Worm (Caenorhabditis elegans): ENCODE results near the gene dhcr-24.

DNA sequence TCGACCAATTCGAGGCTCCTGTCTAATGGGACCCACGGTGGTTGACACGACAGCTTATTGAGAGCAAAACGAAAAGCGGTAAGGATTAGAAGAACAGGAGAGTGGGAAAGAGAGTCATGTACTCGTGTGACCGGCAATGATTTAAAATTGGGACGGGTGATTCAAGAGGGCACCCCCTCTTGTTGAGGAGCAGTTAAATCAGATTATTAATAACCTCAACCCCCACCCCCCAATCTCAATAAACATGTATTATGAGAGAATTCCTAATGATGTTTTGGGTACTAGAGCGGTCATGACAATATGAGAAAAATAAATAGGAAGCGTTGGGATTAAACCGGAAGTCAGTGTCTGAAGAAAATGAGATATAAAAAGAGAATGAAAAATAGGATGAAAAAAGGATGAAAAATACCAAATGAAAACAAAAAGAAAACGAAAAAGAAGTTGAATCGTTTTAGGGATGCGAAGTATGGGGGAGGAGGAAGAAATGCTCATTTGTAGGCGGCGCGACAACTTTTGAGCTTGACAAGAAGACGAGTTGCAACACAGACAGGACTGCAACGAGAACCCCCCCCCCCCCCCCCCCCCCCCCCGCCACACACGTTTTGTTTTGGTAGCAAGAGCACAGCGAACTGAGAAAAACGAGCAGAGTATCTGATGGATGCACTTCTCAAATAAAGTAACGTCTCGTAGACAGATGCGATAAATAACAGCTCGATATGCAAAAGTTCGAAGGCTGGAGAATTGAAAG, 46.8 kb downstream of the dhcr-24 start:
- TF ChIP-seq lag-1 (GFP tag; IDR thresholded peaks at IDR 0.05) (no peak), ztf-18 (tag; optimal IDR thresholded peaks at IDR 0.05) (no peak), F39B2.1 (GFP tag; IDR thresholded peaks at IDR 0.05) (no peak), akir-1 (GFP tag; optimal IDR thresholded peaks at IDR 0.05) (no peak), mes-4 (tag; optimal IDR thresholded peaks at IDR 0.05) (no peak), nhr-120 (GFP tag; IDR thresholded peaks at IDR 0.05) (no peak)
